Worm (Caenorhabditis elegans) whole organism, midembryonic: ENCODE results near the gene srx-76.

Experiments used
- flt-1 ChIP-seq: fragments of 200-800 bp; sonication (Bioruptor generic); IDR thresholded peaks from 2 replicates; pipeline ENCODE4 v1.3.6; 2022; ENCODE audit warnings: missing genetic modification characterization, missing compliant biosample characterization
- ztf-29 ChIP-seq: fragments of 200-800 bp; sonication (Bioruptor generic); IDR thresholded peaks from 2 replicates; pipeline ENCODE4 v1.3.6; 2022; ENCODE audit warnings: missing genetic modification reagents, missing genetic modification characterization, missing compliant biosample characterization

ce11 chrV:11853723-11854122, 37.9 kb upstream of the srx-76 start:
- TF ChIP-seq ztf-29 (GFP tag; lab: Robert Waterston, UW): no peak
- no peak for TF ChIP-seq flt-1 (GFP tag; lab: Robert Waterston, UW)
